Worm (Caenorhabditis elegans) whole organism, mixed stage, embryonic: ENCODE data around the gene copz-1.

Experiments used
- bed-3 ChIP-seq: fragments of 200-800 bp; sonication (Bioruptor generic); optimal IDR thresholded peaks from 3 replicates; lab custom pipeline; 2018; ENCODE audit warnings: mild to moderate bottlenecking, missing genetic modification characterization, moderate library complexity, missing compliant biosample characterization
- blmp-1 ChIP-seq: fragments of 150-350 bp; optimal IDR thresholded peaks from 2 replicates; lab custom pipeline; 2014; ENCODE audit warnings: missing biosample characterization, missing genetic modification characterization
- elt-1 ChIP-seq: sonication (generic microtip); optimal IDR thresholded peaks from 2 replicates; lab custom pipeline; 2017; ENCODE audit warnings: missing genetic modification characterization, mild to moderate bottlenecking, missing compliant biosample characterization, antibody characterized with exemption, moderate library complexity, borderline replicate concordance; ENCODE audit not compliant: insufficient read depth
- hlh-1 ChIP-seq: fragments of 150-350 bp; optimal IDR thresholded peaks from 2 replicates; lab custom pipeline; 2014; ENCODE audit warnings: missing biosample characterization, missing genetic modification reagents, missing genetic modification characterization
- lin-13 ChIP-seq: fragments of 150-350 bp; optimal IDR thresholded peaks from 2 replicates; lab custom pipeline; 2014; ENCODE audit warnings: missing biosample characterization, missing genetic modification characterization
- mab-5 ChIP-seq: fragments of 150-350 bp; optimal IDR thresholded peaks from 2 replicates; lab custom pipeline; 2014; ENCODE audit warnings: missing biosample characterization, missing genetic modification characterization
- mep-1 ChIP-seq: fragments of 150-350 bp; optimal IDR thresholded peaks from 2 replicates; lab custom pipeline; 2017; ENCODE audit warnings: missing biosample characterization, missing genetic modification reagents, missing genetic modification characterization, inconsistent platforms
- nhr-12 ChIP-seq: fragments of 150-350 bp; optimal IDR thresholded peaks from 2 replicates; lab custom pipeline; 2014; ENCODE audit warnings: missing biosample characterization, missing genetic modification characterization
- nhr-76 ChIP-seq: sonication (generic microtip); optimal IDR thresholded peaks from 2 replicates; lab custom pipeline; 2017; ENCODE audit warnings: missing biosample characterization, missing genetic modification characterization
- pha-4 ChIP-seq: fragments of 150-350 bp; optimal IDR thresholded peaks from 2 replicates; lab custom pipeline; 2018; ENCODE audit warnings: missing biosample characterization, missing genetic modification reagents, missing genetic modification characterization
- snpc-4 ChIP-seq: fragments of 150-350 bp; optimal IDR thresholded peaks from 2 replicates; lab custom pipeline; 2014; ENCODE audit warnings: missing biosample characterization, missing genetic modification characterization
- unc-39 ChIP-seq: fragments of 150-350 bp; optimal IDR thresholded peaks from 2 replicates; lab custom pipeline; 2014; ENCODE audit warnings: missing biosample characterization, missing genetic modification characterization
- unc-62 ChIP-seq: fragments of 150-350 bp; optimal IDR thresholded peaks from 2 replicates; lab custom pipeline; 2014; ENCODE audit warnings: missing biosample characterization, missing genetic modification reagents, missing genetic modification characterization

DNA sequence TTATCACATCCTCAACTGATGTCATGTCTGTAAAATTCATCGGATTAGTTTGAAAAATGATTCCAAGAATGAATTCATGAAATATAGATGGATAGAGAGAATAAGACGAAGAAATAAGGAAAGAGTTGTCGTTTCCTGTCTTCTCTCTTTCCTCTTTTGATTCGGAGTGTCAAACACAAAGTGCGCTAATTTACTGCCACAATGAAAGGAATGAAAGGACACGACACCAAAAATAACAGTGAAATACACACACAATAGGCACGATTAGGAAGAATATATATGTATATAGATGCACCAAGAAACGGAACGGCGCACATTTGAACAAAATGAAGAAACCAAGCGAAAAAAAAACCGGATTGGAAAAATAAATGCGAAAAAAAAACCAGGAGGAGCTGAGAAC lies 43.6 kb upstream of the copz-1 start, which contains the start of gene VM106R.1:
- no peak for TF ChIP-seq hlh-1 (tag; lab: Kevin White, UChicago)
- no peak for TF ChIP-seq unc-62 (GFP tag; lab: Kevin White, UChicago)
- TF ChIP-seq pha-4: no peak
- no peak for TF ChIP-seq snpc-4 (tag; lab: Kevin White, UChicago)
- TF ChIP-seq blmp-1 (tag; lab: Kevin White, UChicago): no peak
- TF ChIP-seq mep-1: no peak
- no peak for TF ChIP-seq unc-39 (tag; lab: Kevin White, UChicago)
- no peak for TF ChIP-seq bed-3 (GFP tag; lab: Kevin White, UChicago)
- no peak for TF ChIP-seq nhr-12 (tag; lab: Kevin White, UChicago)
- TF ChIP-seq mab-5: no peak
- TF ChIP-seq nhr-76 (tag; lab: Kevin White, UChicago): no peak
- no peak for TF ChIP-seq elt-1 (tag; lab: Kevin White, UChicago)
- TF ChIP-seq lin-13 (tag; lab: Kevin White, UChicago): no peak
